Fruit fly (Drosophila melanogaster) whole organism, pupa: ENCODE data around the gene tacc.

Experiments
- CG10348 ChIP-seq: fragments of 200-800 bp; sonication (Bioruptor generic); IDR thresholded peaks from 2 replicates; pipeline ENCODE4 v1.3.6; 2022; ENCODE audit warnings: missing biosample characterization, missing genetic modification characterization
- CG12605 ChIP-seq: fragments of 200-800 bp; sonication (Bioruptor generic); IDR thresholded peaks from 2 replicates; pipeline ENCODE4 v1.3.6; 2022; ENCODE audit warnings: missing biosample characterization, missing genetic modification characterization
- CG13204 ChIP-seq: fragments of 200-800 bp; sonication (Bioruptor generic); optimal IDR thresholded peaks from 2 replicates; lab custom pipeline; 2018; ENCODE audit warnings: missing biosample characterization, mild to moderate bottlenecking, missing genetic modification characterization, moderate library complexity
- CG14655 ChIP-seq: fragments of 200-800 bp; sonication (Bioruptor generic); optimal IDR thresholded peaks from 3 replicates; lab custom pipeline; 2017; ENCODE audit warnings: mild to moderate bottlenecking, missing biosample characterization, missing genetic modification reagents, missing genetic modification characterization
- CG15710 ChIP-seq: fragments of 200-800 bp; sonication (Bioruptor generic); optimal IDR thresholded peaks from 2 replicates; lab custom pipeline; 2018; ENCODE audit warnings: missing biosample characterization, mild to moderate bottlenecking, missing genetic modification characterization, moderate library complexity
- CG17806 ChIP-seq: fragments of 200-800 bp; sonication (Bioruptor generic); optimal IDR thresholded peaks from 2 replicates; lab custom pipeline; 2018; ENCODE audit warnings: missing biosample characterization, mild to moderate bottlenecking, missing genetic modification characterization, moderate library complexity
- CG32121 ChIP-seq: fragments of 200-800 bp; sonication (Bioruptor generic); IDR thresholded peaks from 2 replicates; pipeline ENCODE4 v1.3.6; 2022; ENCODE audit warnings: missing biosample characterization, missing genetic modification characterization
- CG34367 ChIP-seq: fragments of 200-800 bp; sonication (Bioruptor generic); optimal IDR thresholded peaks from 2 replicates; lab custom pipeline; 2018; ENCODE audit warnings: missing biosample characterization, mild to moderate bottlenecking, missing genetic modification characterization
- CG4496 ChIP-seq: fragments of 200-800 bp; sonication (Bioruptor generic); IDR thresholded peaks from 3 replicates; pipeline ENCODE4 v1.3.6; 2022; ENCODE audit warnings: missing biosample characterization, missing genetic modification characterization
- CG8159 ChIP-seq: fragments of 200-800 bp; sonication (Bioruptor generic); optimal IDR thresholded peaks from 3 replicates; lab custom pipeline; 2018; ENCODE audit warnings: missing biosample characterization, mild to moderate bottlenecking, missing genetic modification characterization, moderate library complexity
- CG8301 ChIP-seq: fragments of 200-800 bp; sonication (Bioruptor generic); optimal IDR thresholded peaks from 2 replicates; lab custom pipeline; 2018; ENCODE audit warnings: missing biosample characterization, mild to moderate bottlenecking, missing genetic modification characterization
- CG9948 ChIP-seq: fragments of 200-800 bp; sonication (Bioruptor generic); optimal IDR thresholded peaks from 2 replicates; lab custom pipeline; 2018; ENCODE audit warnings: missing biosample characterization, mild to moderate bottlenecking, missing genetic modification characterization, moderate library complexity
- D1 ChIP-seq: fragments of 200-800 bp; sonication (Bioruptor generic); optimal IDR thresholded peaks from 2 replicates; lab custom pipeline; 2018; ENCODE audit warnings: missing biosample characterization, mild to moderate bottlenecking, missing genetic modification characterization, moderate library complexity
- EcR ChIP-seq: fragments of 200-800 bp; sonication (Bioruptor generic); optimal IDR thresholded peaks from 3 replicates; lab custom pipeline; 2019; ENCODE audit warnings: missing biosample characterization, missing genetic modification characterization, mild to moderate bottlenecking, moderate library complexity, missing genetic modification reagents
- Ets98B ChIP-seq: fragments of 200-800 bp; sonication (Bioruptor generic); IDR thresholded peaks from 2 replicates; pipeline ENCODE4 v1.3.6; 2022; ENCODE audit warnings: missing biosample characterization, missing genetic modification characterization
- Pif1A ChIP-seq: fragments of 200-800 bp; sonication (Bioruptor generic); optimal IDR thresholded peaks from 3 replicates; lab custom pipeline; 2016; ENCODE audit warnings: missing biosample characterization, missing genetic modification characterization
- Pif1B ChIP-seq: fragments of 200-800 bp; sonication (Bioruptor generic); optimal IDR thresholded peaks from 3 replicates; lab custom pipeline; 2016; ENCODE audit warnings: missing biosample characterization, missing genetic modification characterization
- Snoo ChIP-seq: fragments of 200-800 bp; sonication (Bioruptor generic); optimal IDR thresholded peaks from 3 replicates; lab custom pipeline; 2017; ENCODE audit warnings: missing biosample characterization, mild to moderate bottlenecking, missing genetic modification characterization, inconsistent platforms
- fd96Ca ChIP-seq: fragments of 200-800 bp; sonication (Bioruptor generic); IDR thresholded peaks from 3 replicates; pipeline ENCODE4 v1.3.6; 2022; ENCODE audit warnings: missing biosample characterization, missing genetic modification characterization
- gl ChIP-seq: fragments of 200-800 bp; sonication (Bioruptor generic); optimal IDR thresholded peaks from 2 replicates; lab custom pipeline; 2018; ENCODE audit warnings: missing biosample characterization, mild to moderate bottlenecking, missing genetic modification characterization
- rn ChIP-seq: fragments of 200-800 bp; sonication (Bioruptor generic); IDR thresholded peaks from 2 replicates; pipeline ENCODE4 v1.3.6; 2022; ENCODE audit warnings: missing biosample characterization, missing genetic modification characterization

The tacc gene

DNA sequence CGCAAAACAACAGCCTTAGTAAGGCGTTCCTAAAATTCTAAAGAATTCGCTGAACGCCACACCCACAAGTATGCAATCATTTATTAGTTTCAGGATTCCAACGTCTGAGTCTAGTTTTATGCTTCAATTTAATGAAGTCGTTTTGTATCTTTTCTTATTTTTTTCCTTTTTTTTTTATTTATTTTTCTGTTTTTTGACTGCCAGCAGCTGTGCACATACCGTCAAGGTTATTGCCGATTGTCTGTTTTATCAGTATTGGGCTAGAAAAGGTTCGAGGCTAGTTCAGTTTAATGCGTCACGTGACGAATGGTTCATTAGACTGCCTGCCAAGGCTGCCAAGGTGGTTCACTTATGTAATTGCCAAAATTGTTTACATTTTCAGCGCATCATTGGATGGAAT lies 12.5 kb upstream of the tacc start:
- no peak for TF ChIP-seq CG12605 (GFP tag; lab: Robert Waterston, UW)
- TF ChIP-seq Snoo (tag; lab: Kevin White, UChicago), result peak; percentile 46
- no peak for TF ChIP-seq rn (GFP tag; lab: Robert Waterston, UW)
- TF ChIP-seq fd96Ca (GFP tag; lab: Robert Waterston, UW), result no peak
- no peak for TF ChIP-seq gl (tag; lab: Kevin White, UChicago)
- peak; percentile 14 for TF ChIP-seq Pif1A (GFP tag; lab: Kevin White, UChicago)
- no peak for TF ChIP-seq Ets98B (GFP tag; lab: Robert Waterston, UW)
- TF ChIP-seq CG17806 (tag; lab: Kevin White, UChicago), result no peak

DNA sequence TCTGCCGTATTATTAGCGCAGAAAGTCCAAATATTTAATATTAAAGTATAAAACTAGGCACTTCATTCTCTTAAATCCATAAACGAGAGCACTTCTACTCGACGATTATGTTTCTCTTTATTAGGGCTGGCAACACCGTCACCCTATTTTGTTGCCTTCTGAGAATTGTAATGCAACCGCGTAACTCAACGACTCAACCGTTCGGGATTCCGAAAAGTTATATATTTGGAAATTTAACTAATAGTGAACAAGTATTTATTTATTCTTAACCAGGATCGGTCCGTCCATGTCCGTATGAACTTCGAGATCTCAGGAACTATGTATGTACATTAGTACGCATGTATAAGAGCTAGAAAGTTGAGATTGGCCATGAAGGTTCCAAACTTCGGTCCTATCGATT lies 879 bp upstream of the tacc start, which contains the start of gene atms:
Gene atms (plus strand): TSS at position 301 of the 400 bp plus-strand sequence.
- TF ChIP-seq CG8301 (tag; lab: Kevin White, UChicago) (no peak), CG15710 (tag; lab: Kevin White, UChicago) (no peak), CG4496 (GFP tag; lab: Robert Waterston, UW) (no peak), CG8159 (tag; lab: Kevin White, UChicago) (no peak), CG32121 (GFP tag; lab: Robert Waterston, UW) (no peak)
- TF ChIP-seq, all 21 proteins: peak for 0

- TF ChIP-seq rn (GFP tag; lab: Robert Waterston, UW), result no peak
- TF ChIP-seq CG4496 (GFP tag; lab: Robert Waterston, UW), result no peak
- TF ChIP-seq CG9948 (tag; lab: Kevin White, UChicago), result peak; percentile 30
- TF ChIP-seq CG8159 (tag; lab: Kevin White, UChicago), result peak; percentile 42
- TF ChIP-seq fd96Ca (GFP tag; lab: Robert Waterston, UW), result peak; percentile 48; the same call in 1 of the 3 replicates
- TF ChIP-seq CG32121 (GFP tag; lab: Robert Waterston, UW), result 0 out of 2 replicates have a peak, but pooled peaks have one; percentile 30
- TF ChIP-seq CG8301 (tag; lab: Kevin White, UChicago), result peak; percentile 43
- no peak for TF ChIP-seq CG10348 (GFP tag; lab: Robert Waterston, UW)
- no peak for TF ChIP-seq D1 (tag; lab: Kevin White, UChicago)
- no peak for TF ChIP-seq CG34367 (tag; lab: Kevin White, UChicago)
- peak; percentile 60 for TF ChIP-seq CG14655 (GFP tag; lab: Kevin White, UChicago)
- TF ChIP-seq CG12605 (GFP tag; lab: Robert Waterston, UW), result no peak
- peak; percentile 30 for TF ChIP-seq CG17806 (tag; lab: Kevin White, UChicago)
- TF ChIP-seq CG15710 (tag; lab: Kevin White, UChicago), result peak; percentile 44
- TF ChIP-seq Pif1A (GFP tag; lab: Kevin White, UChicago), result peak; percentile 1
Observed at dm6 chr3R:4747292-4747691, 1.6 kb downstream of the tacc start.

- TF ChIP-seq CG12605 (GFP tag; lab: Robert Waterston, UW) (no peak), Pif1A (GFP tag; lab: Kevin White, UChicago) (no peak), gl (tag; lab: Kevin White, UChicago) (no peak), CG8159 (tag; lab: Kevin White, UChicago) (no peak), EcR (GFP tag; lab: Kevin White, UChicago) (no peak)
Observed at dm6 chr3R:4746189-4746771, 2.6 kb downstream of the tacc start.

- TF ChIP-seq CG14655 (GFP tag; lab: Kevin White, UChicago) (peak; percentile 23), CG8301 (tag; lab: Kevin White, UChicago) (no peak), rn (GFP tag; lab: Robert Waterston, UW) (no peak), Pif1B (GFP tag; lab: Kevin White, UChicago) (no peak), gl (tag; lab: Kevin White, UChicago) (no peak), Pif1A (GFP tag; lab: Kevin White, UChicago) (no peak)
Observed at dm6 chr3R:4745544-4745943, 3.3 kb downstream of the tacc start.

DNA sequence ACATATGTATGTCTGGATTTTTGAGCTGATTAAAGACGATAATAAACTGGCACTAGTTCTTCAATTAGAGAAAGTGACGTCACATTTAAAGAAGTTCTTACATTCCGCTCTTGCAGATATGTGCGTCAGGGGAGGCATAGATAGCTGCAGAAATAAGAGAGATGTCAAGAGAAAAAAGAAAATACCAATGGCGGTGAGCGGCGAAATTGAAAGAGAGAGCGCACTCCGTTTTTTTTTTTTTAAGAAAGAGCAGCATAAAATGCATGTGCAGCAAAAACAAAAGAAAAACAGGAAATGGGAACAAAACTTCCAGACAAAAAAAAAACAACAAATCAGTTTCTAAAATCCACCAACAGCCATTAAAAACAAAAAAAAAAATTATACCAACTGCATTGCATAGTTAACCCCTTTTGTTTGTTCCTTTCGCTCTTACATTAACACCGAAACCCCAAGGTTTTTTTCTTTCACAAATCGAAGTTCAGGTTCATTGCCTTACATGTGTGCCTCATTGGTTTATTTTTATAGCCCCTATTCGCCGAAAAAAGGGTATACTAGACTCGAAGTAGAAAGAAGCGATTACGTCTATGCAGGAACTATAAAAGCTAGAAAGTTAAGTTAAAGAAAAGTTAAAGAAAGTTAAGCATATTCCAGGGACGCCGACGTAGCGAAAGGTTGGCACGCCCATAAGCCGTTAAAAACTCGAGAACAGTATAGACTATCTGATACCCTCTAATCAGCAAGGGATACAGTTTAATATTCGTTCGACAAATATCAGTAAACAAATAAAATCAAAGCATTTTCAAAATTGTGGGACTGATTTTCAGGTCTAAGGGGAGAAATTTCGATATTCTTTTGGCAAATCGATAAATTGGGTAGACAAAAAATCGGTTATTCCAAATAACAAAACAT lies 8.0 kb downstream of the tacc start:
- TF ChIP-seq Snoo (tag; lab: Kevin White, UChicago), result peak; percentile 10
- TF ChIP-seq CG32121 (GFP tag; lab: Robert Waterston, UW), result peak; percentile 63
- peak; percentile 43 for TF ChIP-seq CG9948 (tag; lab: Kevin White, UChicago)
- TF ChIP-seq Pif1B (GFP tag; lab: Kevin White, UChicago), result peak; percentile 59
- peak; percentile 56 for TF ChIP-seq CG8301 (tag; lab: Kevin White, UChicago)
- peak; percentile 73 for TF ChIP-seq CG13204 (GFP tag; lab: Kevin White, UChicago)
- TF ChIP-seq Pif1A (GFP tag; lab: Kevin White, UChicago), result peak; percentile 81
- no peak for TF ChIP-seq D1 (tag; lab: Kevin White, UChicago)
- peak; percentile 74 for TF ChIP-seq gl (tag; lab: Kevin White, UChicago)
- peak; percentile 76 for TF ChIP-seq CG14655 (GFP tag; lab: Kevin White, UChicago)
- peak; percentile 62 for TF ChIP-seq CG34367 (tag; lab: Kevin White, UChicago)
- TF ChIP-seq CG8159 (tag; lab: Kevin White, UChicago), result peak; percentile 49
- TF ChIP-seq rn (GFP tag; lab: Robert Waterston, UW), result 0 out of 2 replicates have a peak, but pooled peaks have one; percentile 19
- peak; percentile 66; the same call in 2 of the 3 replicates for TF ChIP-seq fd96Ca (GFP tag; lab: Robert Waterston, UW)
- no peak for TF ChIP-seq CG10348 (GFP tag; lab: Robert Waterston, UW)
- peak; percentile 44 for TF ChIP-seq CG17806 (tag; lab: Kevin White, UChicago)
- peak; percentile 95 for TF ChIP-seq CG12605 (GFP tag; lab: Robert Waterston, UW)
- peak; percentile 46 for TF ChIP-seq CG15710 (tag; lab: Kevin White, UChicago)
- TF ChIP-seq CG4496 (GFP tag; lab: Robert Waterston, UW), result peak; percentile 87
- peak; percentile 84 for TF ChIP-seq Ets98B (GFP tag; lab: Robert Waterston, UW)
- peak; percentile 78 for TF ChIP-seq EcR (GFP tag; lab: Kevin White, UChicago)
